Fruit fly (Drosophila melanogaster) whole organism, wandering third instar larva: Measurements from ENCODE around the gene CG11349.

ENCODE experiments used
- CG9705 ChIP-seq: fragments of 200-800 bp; sonication (Bioruptor generic); optimal IDR thresholded peaks from 2 replicates; lab custom pipeline; 2018; ENCODE audit warnings: missing biosample characterization, mild to moderate bottlenecking, missing genetic modification characterization
- CrebA ChIP-seq: fragments of 200-800 bp; sonication (Bioruptor generic); optimal IDR thresholded peaks from 2 replicates; lab custom pipeline; 2016; ENCODE audit warnings: missing biosample characterization, mild to moderate bottlenecking, missing genetic modification characterization, borderline replicate concordance
- Dfd ChIP-seq: fragments of >200 bp; optimal IDR thresholded peaks from 2 replicates; lab custom pipeline; 2017; ENCODE audit warnings: missing biosample characterization, missing genetic modification characterization
- Dif ChIP-seq: fragments of 200-275, 200-300 bp; sonication (Bioruptor generic); optimal IDR thresholded peaks from 2 replicates; lab custom pipeline; 2018; ENCODE audit warnings: missing biosample characterization, missing genetic modification characterization; ENCODE audit not compliant: partially characterized antibody
- GATAd ChIP-seq: sonication (Bioruptor generic); optimal IDR thresholded peaks from 2 replicates; lab custom pipeline; 2016; ENCODE audit warnings: missing biosample characterization, missing genetic modification characterization
- HLH106 ChIP-seq: fragments of 200-800 bp; optimal IDR thresholded peaks from 3 replicates; lab custom pipeline; 2019; ENCODE audit warnings: missing biosample characterization, mild to moderate bottlenecking, missing genetic modification characterization, moderate library complexity
- Hnf4 ChIP-seq: fragments of 200-800 bp; sonication (Bioruptor generic); optimal IDR thresholded peaks from 2 replicates; lab custom pipeline; 2016; ENCODE audit warnings: missing biosample characterization, mild to moderate bottlenecking, missing genetic modification characterization
- Hr78 ChIP-seq: fragments of >200 bp; optimal IDR thresholded peaks from 2 replicates; lab custom pipeline; 2017; ENCODE audit warnings: missing biosample characterization, missing genetic modification characterization
- Hr83 ChIP-seq: fragments of 200-300 bp; sonication (Bioruptor generic); optimal IDR thresholded peaks from 2 replicates; lab custom pipeline; 2016; ENCODE audit warnings: missing biosample characterization, mild to moderate bottlenecking, missing genetic modification characterization, moderate library complexity; ENCODE audit not compliant: poor library complexity, severe bottlenecking
- Jra ChIP-seq: sonication (Bioruptor generic); optimal IDR thresholded peaks from 2 replicates; lab custom pipeline; 2016; ENCODE audit warnings: missing biosample characterization, missing genetic modification characterization
- Myc ChIP-seq: fragments of >200 bp; optimal IDR thresholded peaks from 2 replicates; lab custom pipeline; 2017
- N ChIP-seq: fragments of >200 bp; optimal IDR thresholded peaks from 2 replicates; lab custom pipeline; 2018; ENCODE audit warnings: missing biosample characterization, missing external identifiers, missing genetic modification characterization
- OdsH ChIP-seq: fragments of 200-800 bp; sonication (Bioruptor generic); optimal IDR thresholded peaks from 2 replicates; lab custom pipeline; 2016; ENCODE audit warnings: missing biosample characterization, mild to moderate bottlenecking, missing genetic modification characterization
- Rel ChIP-seq, 2 experiments: fragments of 200-800 bp; sonication (Bioruptor generic) in 1 of 2; optimal IDR thresholded peaks; 2 replicates in 1 of 2; 3 replicates in 1 of 2; lab custom pipeline; 2016 to 2019; ENCODE audit warnings: mild to moderate bottlenecking in 2 of 2, missing biosample characterization in 2 of 2, missing genetic modification characterization in 2 of 2, moderate library complexity in 1 of 2
- Sp1 ChIP-seq: fragments of 200-800 bp; sonication (Bioruptor generic); optimal IDR thresholded peaks from 3 replicates; lab custom pipeline; 2019; ENCODE audit warnings: missing biosample characterization, mild to moderate bottlenecking, missing genetic modification characterization, moderate library complexity
- Vsx2 ChIP-seq: fragments of 200-300, 225-300 bp; sonication (Bioruptor generic); optimal IDR thresholded peaks from 2 replicates; lab custom pipeline; 2018; ENCODE audit warnings: missing biosample characterization, missing genetic modification characterization; ENCODE audit not compliant: partially characterized antibody
- br ChIP-seq: fragments of 200-800 bp; sonication (Bioruptor generic); optimal IDR thresholded peaks from 2 replicates; lab custom pipeline; 2016; ENCODE audit warnings: missing biosample characterization, missing genetic modification characterization
- brk ChIP-seq: fragments of 200-800 bp; sonication (Bioruptor generic); optimal IDR thresholded peaks from 2 replicates; lab custom pipeline; 2016; ENCODE audit warnings: missing biosample characterization, mild to moderate bottlenecking, missing genetic modification characterization
- dl ChIP-seq, 2 experiments: fragments of 175-275, 200-275 bp in 1 of 2; fragments of 200-275 bp in 1 of 2; sonication (Bioruptor generic); optimal IDR thresholded peaks; lab custom pipeline; 2018; ENCODE audit warnings: mild to moderate bottlenecking in 2 of 2, missing biosample characterization in 2 of 2, missing genetic modification characterization in 2 of 2, moderate library complexity in 2 of 2; ENCODE audit not compliant: partially characterized antibody in 2 of 2, insufficient read depth in 1 of 2
- ey ChIP-seq: fragments of 200-800 bp; sonication (Bioruptor generic); optimal IDR thresholded peaks from 2 replicates; lab custom pipeline; 2016; ENCODE audit warnings: missing biosample characterization, missing genetic modification characterization
- foxo ChIP-seq, 2 experiments: fragments of 200-800 bp; sonication (Bioruptor generic); optimal IDR thresholded peaks; 2 replicates in 1 of 2; 3 replicates in 1 of 2; lab custom pipeline; 2016 to 2017; ENCODE audit warnings: missing biosample characterization in 2 of 2, missing genetic modification characterization in 2 of 2
- jim ChIP-seq: fragments of 175-275, 200-325 bp; sonication (Bioruptor generic); optimal IDR thresholded peaks from 2 replicates; lab custom pipeline; 2016; ENCODE audit warnings: missing biosample characterization, mild to moderate bottlenecking, missing genetic modification characterization
- lola ChIP-seq: fragments of >200 bp; optimal IDR thresholded peaks from 2 replicates; lab custom pipeline; 2017; ENCODE audit warnings: missing biosample characterization, missing genetic modification characterization
- pan ChIP-seq: fragments of >200 bp; optimal IDR thresholded peaks from 2 replicates; lab custom pipeline; 2017
- psq ChIP-seq: fragments of 200-800 bp; sonication (Bioruptor generic); optimal IDR thresholded peaks from 3 replicates; lab custom pipeline; 2017; ENCODE audit warnings: missing biosample characterization, mild to moderate bottlenecking, missing genetic modification characterization, moderate library complexity
- sage ChIP-seq: fragments of 200-800 bp; sonication (Bioruptor generic); optimal IDR thresholded peaks from 2 replicates; lab custom pipeline; 2016; ENCODE audit warnings: missing biosample characterization, mild to moderate bottlenecking, missing genetic modification characterization

CG11349 gene

dm6 chr3L:4510317-4510716, 37.4 kb downstream of the CG11349 start:
- no peak for TF ChIP-seq Hnf4
- no peak for TF ChIP-seq Dif (GFP tag; lab: Kevin White, UChicago)
- no peak for TF ChIP-seq psq (GFP tag; lab: Kevin White, UChicago)
- no peak for TF ChIP-seq lola
- peak; percentile 16 for TF ChIP-seq brk (GFP tag; lab: Kevin White, UChicago)

DNA sequence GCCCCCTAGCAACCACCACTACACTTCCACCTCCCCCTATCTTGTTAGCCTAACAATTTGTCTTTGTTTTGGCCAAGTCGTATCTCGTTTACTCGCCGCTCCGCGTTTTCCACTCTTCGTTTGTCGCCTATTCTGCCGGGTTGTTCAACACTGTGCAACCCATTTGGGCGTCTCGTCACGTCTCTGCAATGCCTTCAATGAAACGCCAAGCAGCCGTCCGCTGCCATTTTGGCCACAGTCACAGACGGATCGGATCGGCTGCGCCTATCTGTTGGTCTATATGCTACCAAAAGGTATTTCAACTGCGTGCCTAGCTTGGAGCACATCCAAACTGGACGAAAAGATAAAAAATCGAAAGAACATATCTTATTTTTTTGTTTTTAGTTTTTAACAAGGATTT, 43.5 kb downstream of the CG11349 start:
- TF ChIP-seq Jra (GFP tag; lab: Kevin White, UChicago) (no peak), dl (GFP tag; optimal IDR thresholded peaks at IDR 0.05; lab: Kevin White, UChicago; ENCODE audit: insufficient read depth in 1 of 2, partially characterized antibody in 2 of 2) (no peak), N (GFP tag; lab: Kevin White, UChicago) (no peak), CG9705 (GFP tag; lab: Kevin White, UChicago) (no peak), Hnf4 (no peak), Dif (GFP tag; lab: Kevin White, UChicago) (no peak), Myc (lab: Kevin White, UChicago) (no peak), OdsH (no peak), br (GFP tag; lab: Kevin White, UChicago) (no peak), jim (GFP tag; lab: Kevin White, UChicago) (no peak), CrebA (no peak), HLH106 (no peak), GATAd (GFP tag; lab: Kevin White, UChicago) (no peak), Hr78 (GFP tag; lab: Kevin White, UChicago) (no peak), ey (GFP tag; lab: Kevin White, UChicago) (no peak), foxo (GFP tag; optimal IDR thresholded peaks at IDR 0.05; lab: Kevin White, UChicago) (no peak), Dfd (GFP tag; lab: Kevin White, UChicago) (no peak), Vsx2 (GFP tag; lab: Kevin White, UChicago) (no peak), Sp1 (GFP tag; lab: Kevin White, UChicago) (no peak), Hr83 (GFP tag; lab: Kevin White, UChicago) (no peak)
- TF ChIP-seq, all 38 proteins: peak for 0

dm6 chr3L:4519417-4519931, 46.6 kb downstream of the CG11349 start:
- TF ChIP-seq sage (no peak), CrebA (no peak), Vsx2 (GFP tag; lab: Kevin White, UChicago) (no peak), br (GFP tag; lab: Kevin White, UChicago) (no peak)

dm6 chr3L:4521809-4522208, 48.9 kb downstream of the CG11349 start:
- no peak for TF ChIP-seq HLH106
- no peak for TF ChIP-seq Rel (GFP tag; optimal IDR thresholded peaks at IDR 0.05; lab: Kevin White, UChicago)
- no peak for TF ChIP-seq Rel (tag; optimal IDR thresholded peaks at IDR 0.05; lab: Kevin White, UChicago)
- no peak for TF ChIP-seq pan (lab: Kevin White, UChicago)
